Fruit fly (Drosophila melanogaster) S2 (cell line): Measurements from ENCODE around the gene CG7208.

Source experiments
- CG8478 ChIP-seq: fragments of >200 bp; optimal IDR thresholded peaks from 2 replicates; lab custom pipeline; 2018
- CTCF ChIP-seq, 2 experiments: fragments of >200 bp; optimal IDR thresholded peaks; 2 replicates each; lab custom pipeline; 2018

The CG7208 gene

DNA sequence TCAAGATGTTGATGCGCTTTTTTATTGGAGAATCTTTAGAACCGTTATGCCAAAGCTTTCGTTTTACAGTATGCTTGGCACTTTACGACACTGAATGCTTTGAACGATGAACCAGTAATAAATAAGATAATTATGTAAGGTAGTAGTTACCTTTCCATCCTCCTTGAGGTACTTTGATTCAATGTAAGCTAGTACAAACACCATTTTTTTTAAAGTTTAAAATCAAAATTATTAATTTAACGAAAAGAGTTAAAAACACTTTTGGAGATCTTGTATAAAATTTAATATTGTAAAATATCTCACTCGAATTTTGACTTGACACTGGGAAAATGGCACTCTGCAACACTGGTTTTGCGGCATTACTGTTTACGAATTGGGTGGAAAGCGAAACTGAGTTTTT is at the start of gene CG7208, which contains the start of gene Arp5:
Gene CG7208, minus strand, starts transcription at position 331 of the 400 bp plus-strand sequence.
Gene Arp5, plus strand, starts transcription at position 114 of the 400 bp plus-strand sequence.
- no peak for TF ChIP-seq CG8478
- no peak for TF ChIP-seq CTCF (optimal IDR thresholded peaks at IDR 0.05; lab: Kevin White, UChicago)

dm6 chr3R:18234699-18235257 is 49.3 kb upstream of the CG7208 start:
- TF ChIP-seq CTCF (optimal IDR thresholded peaks at IDR 0.05; lab: Kevin White, UChicago) (no peak), CG8478 (no peak)

DNA sequence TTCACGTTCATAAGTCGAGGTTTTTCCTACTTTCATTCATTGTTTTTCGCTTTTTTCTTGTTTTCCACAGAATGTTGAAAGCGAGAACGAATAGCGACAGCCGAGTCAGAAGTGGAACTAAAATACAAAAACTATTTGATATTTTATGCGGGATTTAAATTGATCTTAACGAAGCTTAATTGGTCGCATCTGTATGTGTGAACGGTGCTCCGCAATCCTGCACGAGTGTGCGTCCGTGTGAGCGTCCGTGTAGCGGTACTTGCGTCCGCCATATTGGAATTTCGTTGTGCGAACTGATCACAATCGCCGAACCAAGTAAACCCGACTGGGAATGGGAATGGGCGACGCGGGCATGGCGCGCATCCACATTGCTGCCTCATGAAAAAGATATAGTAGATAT is 46.7 kb upstream of the CG7208 start:
- TF ChIP-seq CG8478 (no peak), CTCF (optimal IDR thresholded peaks at IDR 0.05; lab: Kevin White, UChicago) (no peak)

dm6 chr3R:18230229-18230628 is 44.7 kb upstream of the CG7208 start:
- TF ChIP-seq CTCF (optimal IDR thresholded peaks at IDR 0.05; lab: Kevin White, UChicago) (no peak), CG8478 (no peak)

DNA sequence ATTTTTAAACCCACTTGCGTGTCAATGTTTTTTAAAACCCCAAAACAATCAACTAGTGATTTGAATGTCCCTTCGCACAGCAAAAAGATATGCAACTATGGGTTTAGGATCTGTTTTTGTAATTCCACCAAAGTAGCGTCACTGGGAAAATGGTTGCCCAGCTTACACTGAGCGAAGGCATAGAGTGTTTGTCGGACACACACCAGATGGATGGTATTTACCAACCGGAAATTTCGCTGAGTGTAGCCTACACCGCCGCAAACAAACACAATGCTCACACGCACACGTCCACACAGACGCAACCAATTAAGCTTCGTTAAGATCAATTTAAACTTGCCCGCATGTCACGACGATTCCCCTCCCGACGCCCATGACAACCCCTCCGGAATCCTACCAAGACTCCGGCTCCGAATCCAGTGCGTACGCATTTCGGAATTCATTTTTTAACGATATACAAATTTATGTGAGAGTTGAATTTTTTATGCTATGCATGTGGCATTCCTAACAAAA is 43.3 kb upstream of the CG7208 start:
- TF ChIP-seq CG8478 = no peak
- no peak for TF ChIP-seq CTCF (optimal IDR thresholded peaks at IDR 0.05; lab: Kevin White, UChicago)

DNA sequence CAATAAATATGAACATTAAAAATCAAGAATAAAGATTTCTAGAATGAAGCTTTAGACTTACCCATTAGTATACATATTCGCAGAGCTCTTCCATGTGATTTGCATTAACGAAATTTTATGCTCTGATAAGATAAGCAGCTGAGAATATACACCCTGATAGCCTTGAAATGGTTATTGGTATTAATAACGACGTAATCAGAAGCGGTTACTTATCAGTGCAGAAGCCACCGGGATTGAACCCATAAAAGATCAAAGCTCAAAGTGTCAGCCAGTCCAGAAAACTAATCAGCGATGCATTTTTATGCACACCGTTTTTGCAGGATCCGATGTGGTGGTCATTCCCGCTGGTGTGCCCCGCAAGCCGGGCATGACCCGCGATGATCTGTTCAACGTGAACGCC is 41.9 kb upstream of the CG7208 start:
- TF ChIP-seq CG8478 (no peak), CTCF (optimal IDR thresholded peaks at IDR 0.05; lab: Kevin White, UChicago) (no peak)

DNA sequence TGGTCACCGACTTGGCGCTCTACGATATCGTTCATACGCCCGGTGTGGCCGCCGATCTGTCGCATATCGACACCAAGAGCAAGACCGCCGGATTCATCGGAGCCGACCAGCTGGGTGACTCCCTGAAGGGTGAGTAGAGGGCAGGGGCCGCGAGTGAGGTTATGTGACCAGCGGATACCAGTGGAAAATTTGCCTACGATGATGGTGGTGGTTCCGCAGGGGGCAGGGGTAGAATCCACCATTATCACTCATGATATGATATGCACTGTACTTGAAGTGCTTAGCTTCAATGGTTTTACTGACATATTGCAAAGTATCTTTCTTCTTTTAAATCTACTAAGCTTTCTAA is 41.3 kb upstream of the CG7208 start:
- no peak for TF ChIP-seq CG8478
- no peak for TF ChIP-seq CTCF (optimal IDR thresholded peaks at IDR 0.05; lab: Kevin White, UChicago)

DNA sequence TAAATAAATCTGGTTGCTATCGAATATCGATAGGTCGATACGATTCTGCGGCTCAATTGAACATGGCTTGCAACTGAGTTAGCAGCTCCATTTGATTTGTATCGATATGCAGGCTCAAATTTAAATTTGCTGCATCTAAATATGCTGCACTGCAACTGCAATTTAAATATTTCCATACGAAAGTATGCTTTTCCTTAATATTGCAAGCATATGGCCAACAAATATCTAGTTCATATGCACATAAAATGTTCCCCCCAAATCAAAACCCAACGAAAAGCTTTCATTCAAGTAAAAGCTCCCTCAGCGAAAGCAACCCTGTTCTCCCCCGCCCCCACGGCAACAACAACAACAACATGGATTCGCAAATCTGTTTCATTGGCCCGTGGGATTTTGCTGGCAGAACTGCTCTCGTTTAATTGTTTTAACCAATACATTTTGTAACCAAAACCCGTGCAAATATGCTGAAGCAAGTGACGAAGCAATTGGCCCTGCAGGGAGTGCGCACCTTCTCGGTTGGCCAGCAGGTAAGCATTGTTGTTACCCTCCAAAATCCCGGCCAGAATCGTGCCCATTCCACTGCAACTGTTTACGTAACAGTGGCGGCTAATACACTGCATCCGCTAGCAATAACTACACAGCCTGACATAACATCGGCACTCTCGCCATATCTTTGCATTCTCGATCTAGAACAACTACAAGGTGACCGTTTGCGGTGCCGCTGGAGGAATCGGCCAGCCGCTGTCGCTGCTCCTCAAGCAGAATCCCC is 40.7 kb upstream of the CG7208 start, which contains the start of the genes CG7168 and Mdh2:
Gene CG7168, minus strand, starts transcription at position 40 of the 766 bp plus-strand sequence.
Gene Mdh2, plus strand, starts transcription at position 354 of the 766 bp plus-strand sequence.
- no peak for TF ChIP-seq CG8478
- no peak for TF ChIP-seq CTCF (optimal IDR thresholded peaks at IDR 0.05; lab: Kevin White, UChicago)

DNA sequence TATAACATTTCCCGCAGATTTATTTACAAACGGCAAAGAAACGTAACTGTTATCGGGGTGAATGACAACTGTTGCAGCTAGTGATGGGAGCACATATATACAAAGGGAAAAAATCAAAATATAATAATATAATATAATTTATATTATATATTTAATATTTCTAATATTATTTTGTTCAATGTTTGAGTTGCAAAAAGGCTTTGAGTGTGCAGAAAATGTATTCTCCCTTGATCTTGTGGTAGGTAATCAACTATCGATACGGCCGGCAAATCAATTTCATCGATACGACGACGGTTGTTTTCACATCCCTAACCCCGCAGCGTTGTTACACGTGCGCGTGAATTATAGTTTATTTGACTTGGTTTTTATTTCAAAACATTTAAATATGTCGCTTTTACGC is 37.9 kb upstream of the CG7208 start, which contains the start of the genes mTerf5 and Non3:
Gene mTerf5, minus strand, starts transcription at position 249 of the 400 bp plus-strand sequence.
Gene Non3, plus strand, starts transcription at position 289 of the 400 bp plus-strand sequence.
- no peak for TF ChIP-seq CTCF (optimal IDR thresholded peaks at IDR 0.05; lab: Kevin White, UChicago)

dm6 chr3R:18220211-18220749 is 34.8 kb upstream of the CG7208 start, which contains the start of the genes CG7988 and CG7183:
Gene CG7988, plus strand, starts transcription at chr3R:18220526.
Gene CG7183, minus strand, starts transcription at chr3R:18220699.
- TF ChIP-seq CTCF (optimal IDR thresholded peaks at IDR 0.05; lab: Kevin White, UChicago) (no peak), CG8478 (no peak)

DNA sequence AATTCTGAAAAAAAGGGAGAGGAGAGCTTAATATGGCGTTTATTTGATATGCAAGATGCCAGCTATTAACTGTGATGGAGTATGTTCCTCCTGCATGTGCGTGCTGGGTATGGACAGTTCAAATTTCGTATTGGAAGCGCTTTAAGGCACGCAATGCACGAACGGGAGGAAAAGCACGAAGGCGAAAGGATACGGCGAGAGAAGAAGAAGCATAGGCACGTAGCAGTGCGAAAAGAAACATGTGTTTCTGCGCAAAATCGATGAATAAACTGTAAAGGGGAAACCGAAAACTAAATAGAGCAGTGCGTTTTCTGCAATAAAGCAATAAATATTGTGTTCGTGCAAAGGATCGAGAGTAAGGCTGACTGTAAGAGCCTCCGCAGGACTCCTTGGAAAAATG is 30.4 kb upstream of the CG7208 start, which contains the start of gene CG14314:
Gene CG14314, plus strand, starts transcription at position 243 of the 400 bp plus-strand sequence.
- no peak for TF ChIP-seq CTCF (optimal IDR thresholded peaks at IDR 0.05; lab: Kevin White, UChicago)
- no peak for TF ChIP-seq CG8478

- no peak for TF ChIP-seq CG8478
- TF ChIP-seq CTCF (optimal IDR thresholded peaks at IDR 0.05; lab: Kevin White, UChicago) = no peak
Observed at dm6 chr3R:18215300-18215699, 29.8 kb upstream of the CG7208 start.

DNA sequence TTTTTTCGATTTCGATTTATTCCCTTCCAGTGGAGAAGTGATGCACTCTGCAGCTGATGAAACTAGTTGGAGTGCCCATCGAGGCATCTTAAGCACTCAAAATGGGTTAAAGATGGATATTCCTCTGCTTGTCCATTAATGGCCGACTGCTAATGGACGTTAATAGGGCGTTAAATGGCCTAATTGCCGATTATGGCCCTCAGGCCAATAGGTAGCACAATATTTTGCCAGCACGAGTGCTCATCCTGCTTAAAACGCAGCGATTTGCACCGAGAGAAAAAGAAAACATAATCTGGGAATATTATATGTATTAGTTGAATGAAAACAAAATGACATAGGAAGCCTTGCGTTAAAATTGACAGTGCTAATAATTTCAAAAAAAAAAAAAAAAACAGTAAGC is 23.0 kb upstream of the CG7208 start, which contains the start of gene CG44158:
Gene CG44158, plus strand, starts transcription at position 301 of the 400 bp plus-strand sequence.
- no peak for TF ChIP-seq CG8478
- TF ChIP-seq CTCF (optimal IDR thresholded peaks at IDR 0.05; lab: Kevin White, UChicago) = no peak

dm6 chr3R:18199885-18200249 is 14.4 kb upstream of the CG7208 start:
- TF ChIP-seq CTCF (optimal IDR thresholded peaks at IDR 0.05; lab: Kevin White, UChicago) (no peak), CG8478 (no peak)

dm6 chr3R:18199177-18199884 is 13.8 kb upstream of the CG7208 start, which contains the start of the genes Ssdp and CG7985:
Gene Ssdp, minus strand, starts transcription at chr3R:18199595.
Gene CG7985, plus strand, starts transcription at chr3R:18199857.
- TF ChIP-seq CTCF (optimal IDR thresholded peaks at IDR 0.05; lab: Kevin White, UChicago) (no peak), CG8478 (no peak)
